Fruit fly (Drosophila melanogaster) whole organism, embryonic: ENCODE results near the gene AnxB9.
A peak's percentile ranks its signal among the peaks of the same experiment; 100 is the strongest.

ENCODE experiments used
- CG15479 ChIP-seq: fragments of 200-800 bp; sonication (Bioruptor generic); optimal IDR thresholded peaks from 3 replicates; lab custom pipeline; 2019; ENCODE audit warnings: missing biosample characterization, mild to moderate bottlenecking, missing genetic modification characterization, moderate library complexity
- CG1602 ChIP-seq: fragments of 200-800 bp; sonication (Bioruptor generic); optimal IDR thresholded peaks from 3 replicates; lab custom pipeline; 2016; ENCODE audit warnings: missing biosample characterization, missing genetic modification characterization
- CG17385 ChIP-seq: fragments of 200-800 bp; sonication (Bioruptor generic); optimal IDR thresholded peaks from 3 replicates; lab custom pipeline; 2018; ENCODE audit warnings: missing biosample characterization, mild to moderate bottlenecking, missing genetic modification characterization
- CG17802 ChIP-seq: fragments of 200-800 bp; sonication (Bioruptor generic); optimal IDR thresholded peaks from 2 replicates; lab custom pipeline; 2018; ENCODE audit warnings: missing biosample characterization, mild to moderate bottlenecking, missing genetic modification characterization, moderate library complexity
- CG18011 ChIP-seq: fragments of 200-800 bp; sonication (Bioruptor generic); optimal IDR thresholded peaks from 2 replicates; lab custom pipeline; 2017; ENCODE audit warnings: missing biosample characterization, missing genetic modification characterization, mild to moderate bottlenecking, moderate library complexity, missing genotype
- CG18476 ChIP-seq: fragments of 200-800 bp; sonication (Bioruptor generic); optimal IDR thresholded peaks from 2 replicates; lab custom pipeline; 2016; ENCODE audit warnings: missing biosample characterization, mild to moderate bottlenecking, missing genetic modification characterization
- CG18619 ChIP-seq: fragments of 200-800 bp; sonication (Bioruptor generic); optimal IDR thresholded peaks from 3 replicates; lab custom pipeline; 2017; ENCODE audit warnings: missing biosample characterization, mild to moderate bottlenecking, missing genetic modification characterization
- CG2120 ChIP-seq: fragments of 200-800 bp; sonication (Bioruptor generic); optimal IDR thresholded peaks from 3 replicates; lab custom pipeline; 2016; ENCODE audit warnings: missing biosample characterization, missing genetic modification characterization
- CG2712 ChIP-seq: fragments of 200-800 bp; optimal IDR thresholded peaks from 3 replicates; lab custom pipeline; 2019; ENCODE audit warnings: missing biosample characterization, mild to moderate bottlenecking, missing genetic modification characterization, moderate library complexity
- CG30403 ChIP-seq: fragments of 200-800 bp; sonication (Bioruptor generic); optimal IDR thresholded peaks from 3 replicates; lab custom pipeline; 2016; ENCODE audit warnings: missing biosample characterization, missing genetic modification characterization
- CG31224 ChIP-seq: fragments of 200-800 bp; sonication (Bioruptor generic); IDR thresholded peaks from 2 replicates; pipeline ENCODE4 v1.3.6; 2022; ENCODE audit warnings: missing biosample characterization, missing genetic modification characterization
- CG42726 ChIP-seq: fragments of 200-800 bp; sonication (Bioruptor generic); IDR thresholded peaks from 2 replicates; pipeline ENCODE4 v1.3.6; 2022; ENCODE audit warnings: missing biosample characterization, missing genetic modification characterization; ENCODE audit not compliant: partially characterized antibody
- CG43689 ChIP-seq: fragments of 200-800 bp; sonication (Bioruptor generic); IDR thresholded peaks from 2 replicates; pipeline ENCODE4 v1.3.6; 2022; ENCODE audit warnings: missing biosample characterization, missing genetic modification characterization
- CG4820 ChIP-seq: fragments of 200-800 bp; sonication (Bioruptor generic); optimal IDR thresholded peaks from 3 replicates; lab custom pipeline; 2016; ENCODE audit warnings: missing biosample characterization, missing genetic modification characterization
- CG6272 ChIP-seq: fragments of 200-800 bp; sonication (Bioruptor generic); IDR thresholded peaks from 2 replicates; pipeline ENCODE4 v1.3.6; 2022; ENCODE audit warnings: missing biosample characterization, missing genetic modification characterization
- CG7271 ChIP-seq: fragments of 200-800 bp; sonication (Bioruptor generic); optimal IDR thresholded peaks from 2 replicates; lab custom pipeline; 2018; ENCODE audit warnings: missing biosample characterization, mild to moderate bottlenecking, missing genetic modification characterization, moderate library complexity
- CG7372 ChIP-seq: fragments of 200-800 bp; sonication (Bioruptor generic); IDR thresholded peaks from 2 replicates; pipeline ENCODE4 v1.3.6; 2022; ENCODE audit warnings: missing biosample characterization, missing genetic modification characterization
- CG7839 ChIP-seq: fragments of 200-800 bp; sonication (Bioruptor generic); optimal IDR thresholded peaks from 3 replicates; lab custom pipeline; 2018; ENCODE audit warnings: missing biosample characterization, mild to moderate bottlenecking, missing genetic modification characterization, moderate library complexity
- CG8089 ChIP-seq: fragments of 200-800 bp; sonication (Bioruptor generic); optimal IDR thresholded peaks from 3 replicates; lab custom pipeline; 2016; ENCODE audit warnings: missing biosample characterization, missing genetic modification characterization
- CG9932 ChIP-seq: fragments of 200-800 bp; sonication (Bioruptor generic); IDR thresholded peaks from 2 replicates; pipeline ENCODE4 v1.3.6; 2022; ENCODE audit warnings: missing biosample characterization, missing genetic modification characterization
- Camta ChIP-seq: fragments of 200-800 bp; sonication (Bioruptor generic); optimal IDR thresholded peaks from 2 replicates; lab custom pipeline; 2016; ENCODE audit warnings: missing biosample characterization, missing genetic modification characterization
- Doc3 ChIP-seq: fragments of 200-800 bp; sonication (Bioruptor generic); IDR thresholded peaks from 3 replicates; pipeline ENCODE4 v1.3.6; 2022; ENCODE audit warnings: missing biosample characterization, missing genetic modification characterization; ENCODE audit not compliant: partially characterized antibody
- Eip74EF ChIP-seq, 2 experiments: fragments of 200-800 bp in 1 of 2; fragments of >200 bp in 1 of 2; sonication (Bioruptor generic) in 1 of 2; optimal IDR thresholded peaks; 2 replicates each; lab custom pipeline; 2017 to 2019; ENCODE audit warnings: missing biosample characterization in 2 of 2, missing genetic modification characterization in 2 of 2, mild to moderate bottlenecking in 1 of 2, moderate library complexity in 1 of 2
- Ets65A ChIP-seq: fragments of 200-800 bp; sonication (Bioruptor generic); peaks from one replicate; lab custom pipeline; 2016; ENCODE audit warnings: missing biosample characterization, missing genetic modification characterization
- Fer3 ChIP-seq: fragments of 200-800 bp; sonication (Bioruptor generic); optimal IDR thresholded peaks from 2 replicates; lab custom pipeline; 2018; ENCODE audit warnings: missing biosample characterization, mild to moderate bottlenecking, missing genetic modification characterization, moderate library complexity
- Gsc ChIP-seq: fragments of 200-800 bp; sonication (Bioruptor generic); IDR thresholded peaks from 2 replicates; pipeline ENCODE4 v1.3.6; 2022; ENCODE audit warnings: missing biosample characterization, missing genetic modification characterization
- Med ChIP-seq: fragments of 200-800 bp; sonication (Bioruptor generic); peaks from one replicate; lab custom pipeline; 2016; ENCODE audit warnings: missing biosample characterization, missing genetic modification characterization, mild to moderate bottlenecking, inconsistent platforms, moderate library complexity
- ara ChIP-seq: fragments of 200-800 bp; sonication (Bioruptor generic); IDR thresholded peaks from 2 replicates; pipeline ENCODE4 v1.3.6; 2022; ENCODE audit warnings: missing biosample characterization, missing genetic modification characterization
- cg ChIP-seq: fragments of 200-800 bp; sonication (Bioruptor generic); optimal IDR thresholded peaks from 3 replicates; lab custom pipeline; 2019; ENCODE audit warnings: missing biosample characterization, mild to moderate bottlenecking, missing genetic modification characterization, moderate library complexity
- chm ChIP-seq: fragments of 200-800 bp; sonication (Bioruptor generic); IDR thresholded peaks from 2 replicates; pipeline ENCODE4 v1.3.6; 2022; ENCODE audit warnings: missing biosample characterization, missing genetic modification characterization
- fd96Cb ChIP-seq: fragments of 200-800 bp; sonication (Bioruptor generic); optimal IDR thresholded peaks from 2 replicates; lab custom pipeline; 2018; ENCODE audit warnings: missing biosample characterization, mild to moderate bottlenecking, missing genetic modification characterization, moderate library complexity
- jumu ChIP-seq: fragments of 200-800 bp; sonication (Bioruptor generic); optimal IDR thresholded peaks from 3 replicates; lab custom pipeline; 2016; ENCODE audit warnings: missing biosample characterization, missing genetic modification characterization
- maf-S ChIP-seq: fragments of 200-800 bp; sonication (Bioruptor generic); optimal IDR thresholded peaks from 2 replicates; lab custom pipeline; 2016; ENCODE audit warnings: missing biosample characterization, missing genetic modification characterization
- mld ChIP-seq: fragments of 200-800 bp; sonication (Bioruptor generic); IDR thresholded peaks from 3 replicates; pipeline ENCODE4 v1.3.6; 2022; ENCODE audit warnings: missing biosample characterization, missing genetic modification characterization; ENCODE audit not compliant: partially characterized antibody
- nerfin-1 ChIP-seq: fragments of 200-800 bp; sonication (Bioruptor generic); optimal IDR thresholded peaks from 3 replicates; lab custom pipeline; 2019; ENCODE audit warnings: missing biosample characterization, mild to moderate bottlenecking, missing genetic modification characterization, moderate library complexity
- pan ChIP-seq, 4 experiments: fragments of >200 bp in 3 of 4; fragments of 200-800 bp in 1 of 4; sonication (Bioruptor generic) in 1 of 4; optimal IDR thresholded peaks in 3 of 4; IDR thresholded peaks in 1 of 4; 2 replicates each; pipeline versions ENCODE4 v1.3.6 to Lab custom; 2017 to 2022; ENCODE audit warnings: missing biosample characterization in 2 of 4, missing genetic modification characterization in 2 of 4, mixed read lengths in 1 of 4
- pb ChIP-seq: fragments of 200-800 bp; sonication (Bioruptor generic); optimal IDR thresholded peaks from 3 replicates; lab custom pipeline; 2016; ENCODE audit warnings: missing biosample characterization, missing genetic modification characterization
- tgo ChIP-seq: fragments of 200-800 bp; sonication (Bioruptor generic); IDR thresholded peaks from 3 replicates; pipeline ENCODE4 v1.3.6; 2022; ENCODE audit warnings: missing biosample characterization, missing genetic modification characterization
- tup ChIP-seq: fragments of 200-800 bp; sonication (Bioruptor generic); optimal IDR thresholded peaks from 2 replicates; lab custom pipeline; 2016; ENCODE audit warnings: missing biosample characterization, mild to moderate bottlenecking, missing genetic modification characterization, moderate library complexity
- usp ChIP-seq: fragments of >200 bp; optimal IDR thresholded peaks from 2 replicates; lab custom pipeline; 2017; ENCODE audit warnings: missing biosample characterization, missing genetic modification characterization
- zf30C ChIP-seq: fragments of 200-800 bp; sonication (Bioruptor generic); optimal IDR thresholded peaks from 3 replicates; lab custom pipeline; 2018; ENCODE audit warnings: missing biosample characterization, mild to moderate bottlenecking, missing genetic modification characterization

The AnxB9 gene

dm6 chr3R:21017464-21018080 lies 47.5 kb upstream of the AnxB9 start, which contains the start of gene Rlip (continued):
- TF ChIP-seq CG42726 (GFP tag; lab: Robert Waterston, UW) (peak; percentile 71), zf30C (no peak), CG15479 (GFP tag; lab: Kevin White, UChicago) (no peak), CG2120 (GFP tag; lab: Kevin White, UChicago) (peak; percentile 56), Eip74EF (GFP tag; optimal IDR thresholded peaks at IDR 0.05; lab: Kevin White, UChicago) (no peak), CG7372 (no peak), tgo (0 out of 3 replicates have a peak, but pooled peaks have one; percentile 40), CG17802 (tag; lab: Kevin White, UChicago) (peak; percentile 43), CG18619 (GFP tag; lab: Kevin White, UChicago) (no peak), nerfin-1 (tag; lab: Kevin White, UChicago) (no peak), Med (GFP tag; lab: Kevin White, UChicago) (peak; percentile 95), Fer3 (tag; lab: Kevin White, UChicago) (peak; percentile 37), CG17385 (GFP tag; lab: Kevin White, UChicago) (no peak), pan (optimal IDR thresholded peaks at IDR 0.05; lab: Kevin White, UChicago) (no peak), pan (GFP tag; optimal IDR thresholded peaks at IDR 0.05 in 1 of 2, IDR thresholded peaks at IDR 0.05 in 1 of 2) (no peak), jumu (GFP tag; lab: Kevin White, UChicago) (peak; percentile 52), CG7271 (tag; lab: Kevin White, UChicago) (no peak), CG30403 (peak; percentile 46), ara (no peak), CG18476 (GFP tag; lab: Kevin White, UChicago) (no peak), fd96Cb (tag; lab: Kevin White, UChicago) (no peak), CG6272 (GFP tag; lab: Robert Waterston, UW) (no peak; the same call in 1 of the 2 replicates), CG18011 (GFP tag; lab: Kevin White, UChicago) (no peak), CG43689 (no peak), pb (no peak), CG31224 (peak; percentile 50), cg (GFP tag; lab: Kevin White, UChicago) (no peak), Camta (GFP tag; lab: Kevin White, UChicago) (peak; percentile 50), tup (GFP tag; lab: Kevin White, UChicago) (peak; percentile 36), Gsc (no peak), CG7839 (tag; lab: Kevin White, UChicago) (peak; percentile 56), mld (peak; percentile 63; the same call in 1 of the 3 replicates), CG9932 (peak; percentile 84), usp (GFP tag; lab: Kevin White, UChicago) (no peak), CG2712 (tag; lab: Kevin White, UChicago) (peak; percentile 46), CG8089 (GFP tag; lab: Kevin White, UChicago) (peak; percentile 44)

DNA sequence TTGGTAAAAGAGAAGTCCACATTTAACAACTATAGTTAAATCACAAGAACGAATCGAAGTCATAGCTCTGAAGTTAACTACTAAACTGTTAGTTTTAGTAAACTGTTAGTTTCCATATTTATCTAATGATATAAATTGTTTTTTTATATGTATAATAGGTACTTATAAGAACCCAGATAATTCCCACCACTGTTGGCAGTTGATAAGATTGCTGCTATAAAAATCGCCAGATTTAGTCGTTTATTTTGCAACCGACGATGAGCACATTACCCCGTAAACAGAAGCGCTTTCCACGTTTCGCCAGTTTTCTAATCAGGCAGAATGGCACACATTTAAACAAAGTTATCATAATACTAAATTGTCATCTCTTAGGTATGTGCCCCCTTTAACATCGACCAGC lies 46.0 kb upstream of the AnxB9 start:
- TF ChIP-seq chm (GFP tag; lab: Robert Waterston, UW) (no peak), CG2120 (GFP tag; lab: Kevin White, UChicago) (no peak), Doc3 (GFP tag; lab: Robert Waterston, UW) (no peak), CG4820 (GFP tag; lab: Kevin White, UChicago) (no peak), Ets65A (GFP tag; lab: Kevin White, UChicago) (peak; percentile 50), CG1602 (GFP tag; lab: Kevin White, UChicago) (no peak), maf-S (GFP tag; lab: Kevin White, UChicago) (no peak)
